Fruit fly (Drosophila melanogaster) S2 (cell line): ENCODE measurements around the gene RpS7.

ENCODE experiments used
- CG8478 ChIP-seq: fragments of >200 bp; optimal IDR thresholded peaks from 2 replicates; lab custom pipeline; 2018
- CTCF ChIP-seq, 2 experiments: fragments of >200 bp; optimal IDR thresholded peaks; 2 replicates each; lab custom pipeline; 2018

RpS7 gene

dm6 chr3R:30243262-30243815 lies 34.5 kb upstream of the RpS7 start, which contains the start of gene CG9737:
Gene CG9737, minus strand, starts transcription at chr3R:30243312.
- TF ChIP-seq CG8478 (lab: Kevin White, UChicago): no peak
- no peak for TF ChIP-seq CTCF (optimal IDR thresholded peaks at IDR 0.05; lab: Kevin White, UChicago)

dm6 chr3R:30240245-30240644 lies 31.4 kb upstream of the RpS7 start:
- TF ChIP-seq CTCF (optimal IDR thresholded peaks at IDR 0.05; lab: Kevin White, UChicago) (no peak), CG8478 (lab: Kevin White, UChicago) (no peak)

dm6 chr3R:30237634-30238033 lies 28.8 kb upstream of the RpS7 start, which contains the start of gene CG43448:
Gene CG43448, minus strand, starts transcription at chr3R:30237734.
- TF ChIP-seq CG8478 (lab: Kevin White, UChicago) (no peak), CTCF (optimal IDR thresholded peaks at IDR 0.05; lab: Kevin White, UChicago) (no peak)

dm6 chr3R:30236994-30237393 lies 28.2 kb upstream of the RpS7 start:
- no peak for TF ChIP-seq CG8478 (lab: Kevin White, UChicago)
- no peak for TF ChIP-seq CTCF (optimal IDR thresholded peaks at IDR 0.05; lab: Kevin White, UChicago)

dm6 chr3R:30235253-30235652 lies 26.4 kb upstream of the RpS7 start:
- TF ChIP-seq CTCF (optimal IDR thresholded peaks at IDR 0.05; lab: Kevin White, UChicago) (no peak), CG8478 (lab: Kevin White, UChicago) (no peak)

dm6 chr3R:30224577-30224976 lies 15.8 kb upstream of the RpS7 start:
- TF ChIP-seq CG8478 (lab: Kevin White, UChicago) (no peak), CTCF (optimal IDR thresholded peaks at IDR 0.05; lab: Kevin White, UChicago) (no peak)

- TF ChIP-seq CTCF (optimal IDR thresholded peaks at IDR 0.05; lab: Kevin White, UChicago) (no peak), CG8478 (lab: Kevin White, UChicago) (no peak)
These were observed 13.4 kb upstream of the RpS7 start for dm6 chr3R:30222236-30222635.

dm6 chr3R:30216210-30216609 lies 7.4 kb upstream of the RpS7 start, which contains the start of gene CecC:
Gene CecC, plus strand, starts transcription at chr3R:30216484.
- TF ChIP-seq CG8478 (lab: Kevin White, UChicago): no peak
- TF ChIP-seq CTCF (optimal IDR thresholded peaks at IDR 0.05; lab: Kevin White, UChicago): no peak

- TF ChIP-seq CTCF (optimal IDR thresholded peaks at IDR 0.05; lab: Kevin White, UChicago) (no peak), CG8478 (lab: Kevin White, UChicago) (no peak)
These were observed 6.2 kb upstream of the RpS7 start for dm6 chr3R:30215020-30215419.

dm6 chr3R:30213697-30214096 lies 4.9 kb upstream of the RpS7 start, which contains the start of gene CecB:
Gene CecB, minus strand, starts transcription at chr3R:30213797.
- TF ChIP-seq CG8478 (lab: Kevin White, UChicago): no peak
- no peak for TF ChIP-seq CTCF (optimal IDR thresholded peaks at IDR 0.05; lab: Kevin White, UChicago)

- TF ChIP-seq CTCF (optimal IDR thresholded peaks at IDR 0.05; lab: Kevin White, UChicago) (no peak), CG8478 (lab: Kevin White, UChicago) (no peak)
These were observed 3.0 kb upstream of the RpS7 start, which contains the start of gene CecA2 for dm6 chr3R:30211856-30212255. Gene CecA2, plus strand, starts transcription at chr3R:30212156.

- TF ChIP-seq CG8478 (lab: Kevin White, UChicago) (no peak), CTCF (optimal IDR thresholded peaks at IDR 0.05; lab: Kevin White, UChicago) (no peak)
These were observed 1.7 kb upstream of the RpS7 start, which contains the start of gene CecA1 for dm6 chr3R:30210560-30210959. Gene CecA1, plus strand, starts transcription at chr3R:30210874.

dm6 chr3R:30209648-30210047 lies 828 bp upstream of the RpS7 start, which contains the start of gene Anp:
Gene Anp, plus strand, starts transcription at chr3R:30209948.
- no peak for TF ChIP-seq CTCF (optimal IDR thresholded peaks at IDR 0.05; lab: Kevin White, UChicago)
- no peak for TF ChIP-seq CG8478 (lab: Kevin White, UChicago)

- TF ChIP-seq CG8478 (lab: Kevin White, UChicago): no peak
- no peak for TF ChIP-seq CTCF (optimal IDR thresholded peaks at IDR 0.05; lab: Kevin White, UChicago)
These were observed 809 bp downstream of the RpS7 start for dm6 chr3R:30208011-30208410.

- no peak for TF ChIP-seq CTCF (optimal IDR thresholded peaks at IDR 0.05; lab: Kevin White, UChicago)
- no peak for TF ChIP-seq CG8478 (lab: Kevin White, UChicago)
These were observed 2.9 kb downstream of the RpS7 start for dm6 chr3R:30205946-30206345.
